Worm (Caenorhabditis elegans) whole organism, L2 larva: ENCODE data around the gene sru-6.

Experiments used
- C34F6.9 ChIP-seq: fragments of 150-350 bp; optimal IDR thresholded peaks from 2 replicates; lab custom pipeline; 2014; ENCODE audit warnings: missing biosample characterization, missing genetic modification characterization
- F13H6.1 ChIP-seq: sonication (generic microtip); optimal IDR thresholded peaks from 2 replicates; lab custom pipeline; 2016; ENCODE audit warnings: missing genetic modification characterization, missing compliant biosample characterization
- Y55F3AM.14 ChIP-seq: fragments of 200-800 bp; sonication (Bioruptor generic); optimal IDR thresholded peaks from 2 replicates; lab custom pipeline; 2018; ENCODE audit warnings: mild to moderate bottlenecking, missing genetic modification characterization, missing compliant biosample characterization
- ZK546.5 ChIP-seq: sonication (generic microtip); optimal IDR thresholded peaks from 2 replicates; lab custom pipeline; 2017; ENCODE audit warnings: missing biosample characterization, missing genetic modification characterization
- alr-1 ChIP-seq: fragments of 150-350 bp; optimal IDR thresholded peaks from 2 replicates; lab custom pipeline; 2014; ENCODE audit warnings: missing biosample characterization, missing genetic modification characterization
- aly-2 ChIP-seq: fragments of 150-350 bp; optimal IDR thresholded peaks from 2 replicates; lab custom pipeline; 2014; ENCODE audit warnings: missing biosample characterization, missing genetic modification characterization
- ceh-82 ChIP-seq: fragments of 150-350 bp; optimal IDR thresholded peaks from 2 replicates; lab custom pipeline; 2014; ENCODE audit warnings: missing biosample characterization, missing genetic modification characterization
- crh-2 ChIP-seq: sonication (generic microtip); optimal IDR thresholded peaks from 2 replicates; lab custom pipeline; 2017; ENCODE audit warnings: missing biosample characterization, missing genetic modification characterization
- egl-27 ChIP-seq: sonication (generic microtip); optimal IDR thresholded peaks from 3 replicates; lab custom pipeline; 2017; ENCODE audit warnings: missing biosample characterization, missing genetic modification reagents, missing genetic modification characterization
- elt-1 ChIP-seq: fragments of 150-350 bp; optimal IDR thresholded peaks from 2 replicates; lab custom pipeline; 2014; ENCODE audit warnings: missing biosample characterization, missing genetic modification characterization
- elt-3 ChIP-seq: sonication (generic microtip); optimal IDR thresholded peaks from 2 replicates; lab custom pipeline; 2017; ENCODE audit warnings: missing biosample characterization, missing genetic modification characterization
- fos-1 ChIP-seq: fragments of 150-350 bp; optimal IDR thresholded peaks from 2 replicates; lab custom pipeline; 2014; ENCODE audit warnings: missing biosample characterization, missing genetic modification characterization
- gmeb-1 ChIP-seq: fragments of 150-350 bp; optimal IDR thresholded peaks from 2 replicates; lab custom pipeline; 2014; ENCODE audit warnings: missing biosample characterization, missing genetic modification characterization
- lin-11 ChIP-seq: fragments of 150-350 bp; sonication (generic microtip); optimal IDR thresholded peaks from 2 replicates; lab custom pipeline; 2014; ENCODE audit warnings: missing biosample characterization, missing genetic modification characterization, inconsistent platforms, mixed read lengths
- lin-13 ChIP-seq: fragments of 150-350 bp; optimal IDR thresholded peaks from 2 replicates; lab custom pipeline; 2014; ENCODE audit warnings: missing biosample characterization, missing genetic modification reagents, missing genetic modification characterization
- lin-39 ChIP-seq: fragments of 150-350 bp; optimal IDR thresholded peaks from 2 replicates; lab custom pipeline; 2014; ENCODE audit warnings: missing biosample characterization, missing genetic modification reagents, missing genetic modification characterization
- lsy-2 ChIP-seq, 2 experiments: fragments of 150-350 bp in 1 of 2; sonication (generic microtip) in 1 of 2; optimal IDR thresholded peaks; 2 replicates each; lab custom pipeline; 2014 to 2017; ENCODE audit warnings: missing biosample characterization in 2 of 2, missing genetic modification characterization in 2 of 2
- mab-5 ChIP-seq: fragments of 150-350 bp; optimal IDR thresholded peaks from 2 replicates; lab custom pipeline; 2014; ENCODE audit warnings: missing biosample characterization, missing genetic modification characterization
- mbf-1 ChIP-seq: sonication (generic microtip); optimal IDR thresholded peaks from 2 replicates; lab custom pipeline; 2017; ENCODE audit warnings: missing biosample characterization, missing genetic modification characterization
- mdl-1 ChIP-seq, 2 experiments: fragments of 150-350 bp in 1 of 2; sonication (generic microtip) in 1 of 2; optimal IDR thresholded peaks; 2 replicates each; lab custom pipeline; 2017; ENCODE audit warnings: missing biosample characterization in 2 of 2, missing genetic modification characterization in 2 of 2
- nhr-11 ChIP-seq: fragments of 150-350 bp; optimal IDR thresholded peaks from 2 replicates; lab custom pipeline; 2014; ENCODE audit warnings: missing biosample characterization, missing genetic modification characterization
- nhr-129 ChIP-seq: fragments of 150-350 bp; optimal IDR thresholded peaks from 2 replicates; lab custom pipeline; 2014; ENCODE audit warnings: missing biosample characterization, missing genetic modification characterization
- nhr-21 ChIP-seq: fragments of 150-350 bp; optimal IDR thresholded peaks from 2 replicates; lab custom pipeline; 2014; ENCODE audit warnings: missing biosample characterization, missing genetic modification characterization
- nhr-25 ChIP-seq: fragments of 150-350 bp; sonication (generic microtip); optimal IDR thresholded peaks from 3 replicates; lab custom pipeline; 2014; ENCODE audit warnings: missing biosample characterization, missing genetic modification characterization
- nhr-6 ChIP-seq: fragments of 150-350 bp; optimal IDR thresholded peaks from 2 replicates; lab custom pipeline; 2014; ENCODE audit warnings: missing biosample characterization, missing genetic modification characterization
- nhr-77 ChIP-seq: fragments of 150-350 bp; optimal IDR thresholded peaks from 2 replicates; lab custom pipeline; 2014; ENCODE audit warnings: missing biosample characterization, missing genetic modification characterization
- sem-4 ChIP-seq: fragments of 150-350 bp; optimal IDR thresholded peaks from 2 replicates; lab custom pipeline; 2014; ENCODE audit warnings: missing biosample characterization, missing genetic modification reagents, missing genetic modification characterization
- skn-1 ChIP-seq: sonication (generic microtip); optimal IDR thresholded peaks from 2 replicates; lab custom pipeline; 2017; ENCODE audit warnings: missing biosample characterization, missing genetic modification characterization
- sma-3 ChIP-seq: sonication (generic microtip); optimal IDR thresholded peaks from 2 replicates; lab custom pipeline; 2016; ENCODE audit warnings: missing genetic modification reagents, missing genetic modification characterization, missing compliant biosample characterization
- sma-9 ChIP-seq, 2 experiments: fragments of 150-350 bp in 1 of 2; sonication (generic microtip) in 1 of 2; optimal IDR thresholded peaks; 2 replicates each; lab custom pipeline; 2014 to 2016; ENCODE audit warnings: missing genetic modification characterization in 2 of 2, mild to moderate bottlenecking in 1 of 2, missing biosample characterization in 1 of 2, missing compliant biosample characterization in 1 of 2, missing genetic modification reagents in 1 of 2, moderate library complexity in 1 of 2
- snpc-4 ChIP-seq: fragments of 150-350 bp; optimal IDR thresholded peaks from 2 replicates; lab custom pipeline; 2014; ENCODE audit warnings: missing biosample characterization, missing genetic modification characterization
- unc-39 ChIP-seq: fragments of 150-350 bp; optimal IDR thresholded peaks from 2 replicates; lab custom pipeline; 2014; ENCODE audit warnings: missing biosample characterization, missing genetic modification characterization
- unc-55 ChIP-seq: fragments of 150-350 bp; sonication (generic microtip); optimal IDR thresholded peaks from 3 replicates; lab custom pipeline; 2014; ENCODE audit warnings: missing biosample characterization, missing genetic modification reagents, missing genetic modification characterization
- unc-62 ChIP-seq: fragments of 150-350 bp; optimal IDR thresholded peaks from 2 replicates; lab custom pipeline; 2014; ENCODE audit warnings: missing biosample characterization, missing genetic modification reagents, missing genetic modification characterization
- zag-1 ChIP-seq: fragments of 150-350 bp; optimal IDR thresholded peaks from 2 replicates; lab custom pipeline; 2014; ENCODE audit warnings: missing biosample characterization, missing genetic modification characterization
- ztf-1 ChIP-seq: fragments of 200-800 bp; sonication (Bioruptor generic); conservative IDR thresholded peaks from 2 replicates; pipeline ENCODE4 v1.3.6; 2022; ENCODE audit warnings: missing genetic modification characterization, missing compliant biosample characterization
- ztf-11 ChIP-seq: sonication (generic microtip); optimal IDR thresholded peaks from 2 replicates; lab custom pipeline; 2017; ENCODE audit warnings: missing biosample characterization, missing genetic modification characterization

sru-6 gene

ce11 chrIV:9445407-9445806 is 45.0 kb upstream of the sru-6 start, which contains the start of gene hsp-12.3:
TSS of gene hsp-12.3 (minus strand) at chrIV:9445507.
- no peak for TF ChIP-seq mbf-1 (tag; lab: Kevin White, UChicago)
- no peak for TF ChIP-seq unc-39 (tag; lab: Kevin White, UChicago)
- TF ChIP-seq skn-1 (tag; lab: Kevin White, UChicago) = no peak

- TF ChIP-seq lsy-2 (tag; optimal IDR thresholded peaks at IDR 0.05; lab: Kevin White, UChicago) = peak in 1 of 2 experiments; percentile 33
- no peak for TF ChIP-seq skn-1 (tag; lab: Kevin White, UChicago)
- peak; percentile 60 for TF ChIP-seq nhr-129
- no peak for TF ChIP-seq nhr-21 (tag; lab: Kevin White, UChicago)
- TF ChIP-seq sma-3 (GFP tag; lab: Kevin White, UChicago) = no peak
- TF ChIP-seq crh-2 (tag; lab: Kevin White, UChicago) = no peak
- peak; percentile 9 for TF ChIP-seq C34F6.9 (tag; lab: Kevin White, UChicago)
- peak; percentile 47 for TF ChIP-seq F13H6.1 (tag; lab: Kevin White, UChicago)
- no peak for TF ChIP-seq elt-3
- TF ChIP-seq lin-39 (tag; lab: Kevin White, UChicago) = no peak
- peak; percentile 69 for TF ChIP-seq sma-9 (GFP tag; optimal IDR thresholded peaks at IDR 0.05; lab: Kevin White, UChicago)
- no peak for TF ChIP-seq sma-9 (tag; optimal IDR thresholded peaks at IDR 0.05; lab: Kevin White, UChicago)
- peak; percentile 32 for TF ChIP-seq snpc-4 (tag; lab: Kevin White, UChicago)
Observed at ce11 chrIV:9447209-9447608, 43.2 kb upstream of the sru-6 start, which contains the start of gene hsp-12.6. TSS of gene hsp-12.6 (minus strand) at chrIV:9447228.

- no peak for TF ChIP-seq Y55F3AM.14 (GFP tag; lab: Kevin White, UChicago)
- TF ChIP-seq elt-1 = no peak
- no peak for TF ChIP-seq mbf-1 (tag; lab: Kevin White, UChicago)
- TF ChIP-seq nhr-77 (tag; lab: Kevin White, UChicago) = no peak
- TF ChIP-seq nhr-11 = no peak
- TF ChIP-seq lin-39 (tag; lab: Kevin White, UChicago) = no peak
- no peak for TF ChIP-seq nhr-25 (tag; lab: Kevin White, UChicago)
- no peak for TF ChIP-seq unc-62 (GFP tag; lab: Kevin White, UChicago)
- TF ChIP-seq ztf-1 (GFP tag; lab: Robert Waterston, UW) = no peak
- no peak for TF ChIP-seq fos-1
- TF ChIP-seq lsy-2 (tag; optimal IDR thresholded peaks at IDR 0.05; lab: Kevin White, UChicago) = no peak
- TF ChIP-seq, all 48 proteins: peak for 0
Observed at ce11 chrIV:9450375-9450774, 40.0 kb upstream of the sru-6 start, which contains the start of gene cpin-1. TSS of gene cpin-1 (plus strand) at chrIV:9450675.

- no peak for TF ChIP-seq skn-1 (tag; lab: Kevin White, UChicago)
Observed at ce11 chrIV:9451816-9452215, 38.6 kb upstream of the sru-6 start.

- TF ChIP-seq lin-11 (tag; lab: Kevin White, UChicago) = no peak
- TF ChIP-seq ztf-1 (GFP tag; lab: Robert Waterston, UW) = no peak
- TF ChIP-seq nhr-77 (tag; lab: Kevin White, UChicago) = no peak
- no peak for TF ChIP-seq nhr-21 (tag; lab: Kevin White, UChicago)
- no peak for TF ChIP-seq alr-1
- TF ChIP-seq mab-5 (tag; lab: Kevin White, UChicago) = no peak
- TF ChIP-seq mbf-1 (tag; lab: Kevin White, UChicago) = no peak
- TF ChIP-seq crh-2 (tag; lab: Kevin White, UChicago) = no peak
Observed at ce11 chrIV:9457400-9457799, 33.0 kb upstream of the sru-6 start, which contains the start of gene cutl-17. TSS of gene cutl-17 (minus strand) at chrIV:9457500.

ce11 chrIV:9459224-9459781 is 31.1 kb upstream of the sru-6 start, which contains the start of gene copb-2:
TSS of gene copb-2 (plus strand) at chrIV:9459731.
- TF ChIP-seq lin-39 (tag; lab: Kevin White, UChicago) (no peak), C34F6.9 (tag; lab: Kevin White, UChicago) (peak; percentile 79), sma-3 (GFP tag; lab: Kevin White, UChicago) (peak; percentile 20), crh-2 (tag; lab: Kevin White, UChicago) (peak; percentile 93), nhr-129 (peak; percentile 28), Y55F3AM.14 (GFP tag; lab: Kevin White, UChicago) (no peak), unc-55 (GFP tag; lab: Kevin White, UChicago) (peak; percentile 85), lin-13 (GFP tag; lab: Kevin White, UChicago) (peak; percentile 68), zag-1 (tag; lab: Kevin White, UChicago) (no peak), snpc-4 (tag; lab: Kevin White, UChicago) (peak; percentile 67), mdl-1 (tag; optimal IDR thresholded peaks at IDR 0.05; lab: Kevin White, UChicago) (no peak), ztf-1 (GFP tag; lab: Robert Waterston, UW) (no peak), skn-1 (tag; lab: Kevin White, UChicago) (no peak), nhr-6 (tag; lab: Kevin White, UChicago) (no peak), elt-1 (no peak), ztf-11 (tag; lab: Kevin White, UChicago) (no peak), sem-4 (tag; lab: Kevin White, UChicago) (peak; percentile 4), aly-2 (tag; lab: Kevin White, UChicago) (no peak), unc-62 (GFP tag; lab: Kevin White, UChicago) (no peak), nhr-25 (tag; lab: Kevin White, UChicago) (peak; percentile 36), mbf-1 (tag; lab: Kevin White, UChicago) (no peak), ceh-82 (no peak), nhr-77 (tag; lab: Kevin White, UChicago) (no peak), gmeb-1 (tag; lab: Kevin White, UChicago) (peak; percentile 71), lsy-2 (tag; optimal IDR thresholded peaks at IDR 0.05; lab: Kevin White, UChicago) (peak; percentile 17 to 84), lin-11 (tag; lab: Kevin White, UChicago) (peak; percentile 55), ZK546.5 (tag; lab: Kevin White, UChicago) (no peak), egl-27 (tag; lab: Kevin White, UChicago) (no peak), unc-39 (tag; lab: Kevin White, UChicago) (no peak), elt-3 (no peak)
